Fruit fly (Drosophila melanogaster): ENCODE measurements around the gene Orct2.

dm6 chr3R:24228675-24229074 lies 44.2 kb upstream of the Orct2 start, which contains the start of gene Acp95EF:
- TF ChIP-seq CG9948 (tag; optimal IDR thresholded peaks at IDR 0.05) (no peak), CG34367 (tag; optimal IDR thresholded peaks at IDR 0.05) (no peak), gl (tag; optimal IDR thresholded peaks at IDR 0.05) (no peak), Snoo (tag; optimal IDR thresholded peaks at IDR 0.05) (no peak), CG12605 (GFP tag; IDR thresholded peaks at IDR 0.05) (no peak), Ets98B (GFP tag; IDR thresholded peaks at IDR 0.05) (no peak), CG32121 (GFP tag; IDR thresholded peaks at IDR 0.05) (no peak), CG10348 (GFP tag; IDR thresholded peaks at IDR 0.05) (no peak), CG15710 (tag; optimal IDR thresholded peaks at IDR 0.05) (no peak), CG8159 (tag; optimal IDR thresholded peaks at IDR 0.05) (no peak), EcR (GFP tag; optimal IDR thresholded peaks at IDR 0.05) (no peak), CG13204 (GFP tag; optimal IDR thresholded peaks at IDR 0.05) (no peak)
